Fruit fly (Drosophila melanogaster) whole organism, prepupa: ENCODE results near the gene Tis11.
A peak's percentile ranks its signal among the peaks of the same experiment; 100 is the strongest.

Source experiments
- CG10631 ChIP-seq: fragments of 200-800 bp; sonication (Bioruptor generic); optimal IDR thresholded peaks from 2 replicates; lab custom pipeline; 2016; ENCODE audit warnings: missing biosample characterization, missing genetic modification characterization
- CG10669 ChIP-seq: fragments of 200-800 bp; sonication (Bioruptor generic); optimal IDR thresholded peaks from 3 replicates; lab custom pipeline; 2018; ENCODE audit warnings: missing biosample characterization, mild to moderate bottlenecking, missing genetic modification characterization, moderate library complexity
- CG11902 ChIP-seq: fragments of 200-800 bp; sonication (Bioruptor generic); optimal IDR thresholded peaks from 3 replicates; lab custom pipeline; 2016; ENCODE audit warnings: missing biosample characterization, missing genetic modification characterization
- CG15336 ChIP-seq: fragments of 200-800 bp; sonication (Bioruptor generic); IDR thresholded peaks from 2 replicates; pipeline ENCODE4 v1.3.6; 2022; ENCODE audit warnings: missing biosample characterization, missing genetic modification characterization
- CG1621 ChIP-seq: fragments of 200-800 bp; sonication (Bioruptor generic); optimal IDR thresholded peaks from 3 replicates; lab custom pipeline; 2018; ENCODE audit warnings: missing biosample characterization, mild to moderate bottlenecking, missing genetic modification characterization
- CG16779 ChIP-seq: fragments of 200-800 bp; sonication (Bioruptor generic); optimal IDR thresholded peaks from 3 replicates; lab custom pipeline; 2017; ENCODE audit warnings: missing biosample characterization, mild to moderate bottlenecking, missing genetic modification characterization
- CG3032 ChIP-seq: fragments of 200-800 bp; optimal IDR thresholded peaks from 2 replicates; lab custom pipeline; 2019; ENCODE audit warnings: missing biosample characterization, mild to moderate bottlenecking, missing genetic modification characterization, moderate library complexity
- CG31627 ChIP-seq: fragments of 200-800 bp; sonication (Bioruptor generic); optimal IDR thresholded peaks from 3 replicates; lab custom pipeline; 2016; ENCODE audit warnings: missing biosample characterization, missing genetic modification characterization
- CG32006 ChIP-seq: fragments of 200-800 bp; sonication (Bioruptor generic); optimal IDR thresholded peaks from 3 replicates; lab custom pipeline; 2017; ENCODE audit warnings: missing biosample characterization, mild to moderate bottlenecking, missing genetic modification characterization
- CG34406 ChIP-seq: fragments of 200-800 bp; sonication (Bioruptor generic); optimal IDR thresholded peaks from 3 replicates; lab custom pipeline; 2016; ENCODE audit warnings: missing biosample characterization, missing genetic modification characterization
- CG3919 ChIP-seq: fragments of 200-800 bp; sonication (Bioruptor generic); optimal IDR thresholded peaks from 3 replicates; lab custom pipeline; 2016; ENCODE audit warnings: missing biosample characterization, missing genetic modification characterization
- CG4318 ChIP-seq: fragments of 200-800 bp; sonication (Bioruptor generic); optimal IDR thresholded peaks from 3 replicates; lab custom pipeline; 2017; ENCODE audit warnings: missing biosample characterization, mild to moderate bottlenecking, missing genetic modification characterization
- CG6163 ChIP-seq: fragments of 200-800 bp; sonication (Bioruptor generic); IDR thresholded peaks from 3 replicates; pipeline ENCODE4 v1.3.6; 2022; ENCODE audit warnings: missing biosample characterization, missing genetic modification characterization
- CG6276 ChIP-seq: fragments of 200-800 bp; sonication (Bioruptor generic); optimal IDR thresholded peaks from 2 replicates; lab custom pipeline; 2017; ENCODE audit warnings: missing biosample characterization, mild to moderate bottlenecking, missing genetic modification characterization
- CG6792 ChIP-seq: fragments of 200-800 bp; sonication (Bioruptor generic); optimal IDR thresholded peaks from 3 replicates; lab custom pipeline; 2016; ENCODE audit warnings: missing biosample characterization, missing genetic modification characterization
- CG6808 ChIP-seq: fragments of 200-800 bp; sonication (Bioruptor generic); optimal IDR thresholded peaks from 3 replicates; lab custom pipeline; 2017; ENCODE audit warnings: missing biosample characterization, missing genetic modification characterization, mild to moderate bottlenecking, moderate library complexity, missing genetic modification reagents
- CG6854 ChIP-seq: fragments of 200-800 bp; sonication (Bioruptor generic); optimal IDR thresholded peaks from 2 replicates; lab custom pipeline; 2017; ENCODE audit warnings: missing biosample characterization, mild to moderate bottlenecking, missing genetic modification characterization
- CG7368 ChIP-seq: fragments of 200-800 bp; sonication (Bioruptor generic); optimal IDR thresholded peaks from 3 replicates; lab custom pipeline; 2016; ENCODE audit warnings: missing biosample characterization, missing genetic modification characterization
- CG8119 ChIP-seq: fragments of 200-800 bp; sonication (Bioruptor generic); IDR thresholded peaks from 3 replicates; pipeline ENCODE4 v1.3.6; 2022; ENCODE audit warnings: missing biosample characterization, missing genetic modification characterization
- CG8632 ChIP-seq: fragments of 200-800 bp; sonication (Bioruptor generic); optimal IDR thresholded peaks from 3 replicates; lab custom pipeline; 2016; ENCODE audit warnings: missing biosample characterization, missing genetic modification characterization
- CG9139 ChIP-seq: fragments of 200-800 bp; sonication (Bioruptor generic); optimal IDR thresholded peaks from 3 replicates; lab custom pipeline; 2017; ENCODE audit warnings: missing biosample characterization, mild to moderate bottlenecking, missing genetic modification characterization
- Eip75B ChIP-seq: fragments of 200-800 bp; sonication (Bioruptor generic); optimal IDR thresholded peaks from 3 replicates; lab custom pipeline; 2016; ENCODE audit warnings: missing biosample characterization, missing genetic modification characterization
- Eip78C ChIP-seq: fragments of 200-800 bp; sonication (Bioruptor generic); peaks from one replicate; lab custom pipeline; 2016; ENCODE audit warnings: missing biosample characterization, missing genetic modification characterization
- Ets21C ChIP-seq: fragments of 200-800 bp; sonication (Bioruptor generic); optimal IDR thresholded peaks from 3 replicates; lab custom pipeline; 2016; ENCODE audit warnings: missing biosample characterization, missing genetic modification characterization
- Gug ChIP-seq: fragments of 200-800 bp; sonication (Bioruptor generic); IDR thresholded peaks from 2 replicates; pipeline ENCODE4 v1.3.6; 2022; ENCODE audit warnings: missing biosample characterization, missing genetic modification characterization
- Hr38 ChIP-seq: sonication (Bioruptor generic); optimal IDR thresholded peaks from 2 replicates; lab custom pipeline; 2016; ENCODE audit warnings: missing biosample characterization, missing genetic modification characterization
- Hr4 ChIP-seq: fragments of 200-800 bp; sonication (Bioruptor generic); optimal IDR thresholded peaks from 3 replicates; lab custom pipeline; 2016; ENCODE audit warnings: missing biosample characterization, missing genetic modification characterization
- Lpt ChIP-seq: fragments of 200-800 bp; sonication (Bioruptor generic); optimal IDR thresholded peaks from 3 replicates; lab custom pipeline; 2016; ENCODE audit warnings: missing biosample characterization, missing genetic modification characterization
- Met ChIP-seq: fragments of 200-800 bp; sonication (Bioruptor generic); optimal IDR thresholded peaks from 3 replicates; lab custom pipeline; 2016; ENCODE audit warnings: missing biosample characterization, missing genetic modification characterization
- OdsH ChIP-seq: fragments of 200-800 bp; sonication (Bioruptor generic); optimal IDR thresholded peaks from 3 replicates; lab custom pipeline; 2016; ENCODE audit warnings: missing biosample characterization, missing genetic modification characterization
- Smox ChIP-seq: fragments of 200-800 bp; sonication (Bioruptor generic); optimal IDR thresholded peaks from 3 replicates; lab custom pipeline; 2016; ENCODE audit warnings: missing biosample characterization, missing genetic modification characterization
- Sox14 ChIP-seq: fragments of 200-800 bp; sonication (Bioruptor generic); optimal IDR thresholded peaks from 3 replicates; lab custom pipeline; 2016; ENCODE audit warnings: missing biosample characterization, missing genetic modification characterization
- Sox15 ChIP-seq: fragments of 200-800 bp; sonication (Bioruptor generic); optimal IDR thresholded peaks from 3 replicates; lab custom pipeline; 2016; ENCODE audit warnings: missing biosample characterization, missing genetic modification characterization
- achi ChIP-seq: fragments of 200-800 bp; sonication (Bioruptor generic); optimal IDR thresholded peaks from 3 replicates; lab custom pipeline; 2016; ENCODE audit warnings: missing biosample characterization, missing genetic modification characterization
- acj6 ChIP-seq: fragments of 200-800 bp; sonication (Bioruptor generic); optimal IDR thresholded peaks from 3 replicates; lab custom pipeline; 2016; ENCODE audit warnings: missing biosample characterization, missing genetic modification characterization
- cyc ChIP-seq: fragments of 200-800 bp; sonication (Bioruptor generic); optimal IDR thresholded peaks from 3 replicates; lab custom pipeline; 2016; ENCODE audit warnings: missing biosample characterization, missing genetic modification characterization
- dac ChIP-seq: fragments of 200-800 bp; sonication (Bioruptor generic); optimal IDR thresholded peaks from 2 replicates; lab custom pipeline; 2017; ENCODE audit warnings: missing biosample characterization, mild to moderate bottlenecking, missing genetic modification characterization
- dsx ChIP-seq: fragments of 200-800 bp; optimal IDR thresholded peaks from 3 replicates; lab custom pipeline; 2019; ENCODE audit warnings: missing biosample characterization, mild to moderate bottlenecking, missing genetic modification characterization, moderate library complexity; ENCODE audit not compliant: poor library complexity, severe bottlenecking
- eg ChIP-seq: fragments of 200-800 bp; sonication (Bioruptor generic); IDR thresholded peaks from 3 replicates; pipeline ENCODE4 v1.3.6; 2022; ENCODE audit warnings: missing biosample characterization, missing genetic modification characterization
- esn ChIP-seq: fragments of 200-800 bp; sonication (Bioruptor generic); optimal IDR thresholded peaks from 2 replicates; lab custom pipeline; 2016; ENCODE audit warnings: missing biosample characterization, mild to moderate bottlenecking, missing genetic modification characterization, moderate library complexity
- fd85E ChIP-seq: fragments of 200-800 bp; sonication (Bioruptor generic); optimal IDR thresholded peaks from 3 replicates; lab custom pipeline; 2016; ENCODE audit warnings: missing biosample characterization, missing genetic modification characterization
- lz ChIP-seq: fragments of 200-800 bp; sonication (Bioruptor generic); optimal IDR thresholded peaks from 3 replicates; lab custom pipeline; 2016; ENCODE audit warnings: missing biosample characterization, missing genetic modification characterization
- net ChIP-seq: fragments of 200-800 bp; sonication (Bioruptor generic); optimal IDR thresholded peaks from 3 replicates; lab custom pipeline; 2016; ENCODE audit warnings: missing biosample characterization, missing genetic modification characterization
- pdm3 ChIP-seq: fragments of 200-800 bp; sonication (Bioruptor generic); optimal IDR thresholded peaks from 3 replicates; lab custom pipeline; 2016; ENCODE audit warnings: missing biosample characterization, missing genetic modification characterization
- salr ChIP-seq, 2 experiments: fragments of 200-800 bp; sonication (Bioruptor generic); optimal IDR thresholded peaks; 3 replicates each; lab custom pipeline; 2016 to 2018; ENCODE audit warnings: missing biosample characterization in 2 of 2, missing genetic modification characterization in 2 of 2, mild to moderate bottlenecking in 1 of 2
- spab ChIP-seq: fragments of 200-800 bp; sonication (Bioruptor generic); optimal IDR thresholded peaks from 2 replicates; lab custom pipeline; 2017; ENCODE audit warnings: missing biosample characterization, mild to moderate bottlenecking, missing genetic modification characterization, missing genetic modification reagents
- ss ChIP-seq, 2 experiments: fragments of 200-800 bp; sonication (Bioruptor generic); optimal IDR thresholded peaks; 2 replicates in 1 of 2; 3 replicates in 1 of 2; lab custom pipeline; 2017 to 2018; ENCODE audit warnings: mild to moderate bottlenecking in 2 of 2, missing biosample characterization in 2 of 2, missing genetic modification characterization in 2 of 2, moderate library complexity in 1 of 2
- svp ChIP-seq: fragments of 200-800 bp; sonication (Bioruptor generic); peaks from one replicate; lab custom pipeline; 2016; ENCODE audit warnings: missing biosample characterization, missing genetic modification characterization
- topi ChIP-seq: fragments of 200-800 bp; sonication (Bioruptor generic); optimal IDR thresholded peaks from 3 replicates; lab custom pipeline; 2016; ENCODE audit warnings: missing biosample characterization, missing genetic modification characterization
- vri ChIP-seq: fragments of 200-800 bp; sonication (Bioruptor generic); optimal IDR thresholded peaks from 3 replicates; lab custom pipeline; 2016; ENCODE audit warnings: missing biosample characterization, mild to moderate bottlenecking, missing genetic modification characterization

Gene Tis11

dm6 chrX:12653574-12653973 lies 5.6 kb upstream of the Tis11 start, which contains the start of gene CkIalpha (continued):
- TF ChIP-seq topi (GFP tag; lab: Kevin White, UChicago) (no peak), CG11902 (GFP tag; lab: Kevin White, UChicago) (peak; percentile 29), Smox (GFP tag; lab: Kevin White, UChicago) (no peak), dsx (GFP tag; lab: Kevin White, UChicago) (no peak), CG8632 (GFP tag; lab: Kevin White, UChicago) (no peak), salr (GFP tag; optimal IDR thresholded peaks at IDR 0.05; lab: Kevin White, UChicago) (no peak), achi (GFP tag; lab: Kevin White, UChicago) (peak; percentile 21), Ets21C (GFP tag; lab: Kevin White, UChicago) (peak; percentile 25), Hr38 (GFP tag; lab: Kevin White, UChicago) (no peak)

dm6 chrX:12654288-12654729 lies 4.9 kb upstream of the Tis11 start:
- no peak for TF ChIP-seq cyc (GFP tag; lab: Kevin White, UChicago)
- no peak for TF ChIP-seq Gug
- TF ChIP-seq OdsH (GFP tag; lab: Kevin White, UChicago), result no peak
- TF ChIP-seq eg (GFP tag; lab: Robert Waterston, UW), result 0 out of 3 replicates have a peak, but pooled peaks have one; percentile 13
- TF ChIP-seq CG32006 (GFP tag; lab: Kevin White, UChicago), result peak; percentile 20
- peak; percentile 28 for TF ChIP-seq CG9139 (GFP tag; lab: Kevin White, UChicago)
- TF ChIP-seq CG31627 (GFP tag; lab: Kevin White, UChicago), result no peak
- no peak for TF ChIP-seq dac (GFP tag; lab: Kevin White, UChicago)
- no peak for TF ChIP-seq CG3919 (GFP tag; lab: Kevin White, UChicago)
- no peak for TF ChIP-seq CG7368 (GFP tag; lab: Kevin White, UChicago)
- TF ChIP-seq Eip78C (GFP tag; lab: Kevin White, UChicago), result peak; percentile 61
- TF ChIP-seq vri (GFP tag; lab: Kevin White, UChicago), result peak; percentile 35
- no peak for TF ChIP-seq CG6276 (GFP tag; lab: Kevin White, UChicago)
- peak; percentile 30 for TF ChIP-seq esn (GFP tag; lab: Kevin White, UChicago)
- peak; percentile 15 for TF ChIP-seq achi (GFP tag; lab: Kevin White, UChicago)
- peak; percentile 96 for TF ChIP-seq svp
- peak; percentile 13 for TF ChIP-seq CG3032 (tag; lab: Kevin White, UChicago)
- TF ChIP-seq CG10669 (GFP tag; lab: Kevin White, UChicago), result no peak
- TF ChIP-seq CG10631 (GFP tag; lab: Kevin White, UChicago), result no peak
- peak; percentile 47 for TF ChIP-seq CG6854 (GFP tag; lab: Kevin White, UChicago)
- TF ChIP-seq pdm3 (GFP tag; lab: Kevin White, UChicago), result no peak
- TF ChIP-seq CG6163 (GFP tag; lab: Robert Waterston, UW), result peak; percentile 34; the same call in 1 of the 3 replicates
- peak; percentile 78 for TF ChIP-seq CG1621
- peak; percentile 53 for TF ChIP-seq fd85E (GFP tag; lab: Kevin White, UChicago)
- no peak for TF ChIP-seq Met (GFP tag; lab: Kevin White, UChicago)
- no peak for TF ChIP-seq CG4318 (GFP tag; lab: Kevin White, UChicago)
- TF ChIP-seq Hr38 (GFP tag; lab: Kevin White, UChicago), result no peak
- TF ChIP-seq lz (GFP tag; lab: Kevin White, UChicago), result no peak
- TF ChIP-seq CG8119 (GFP tag; lab: Robert Waterston, UW), result no peak
- no peak for TF ChIP-seq CG8632 (GFP tag; lab: Kevin White, UChicago)
- peak; percentile 56 to 62 for TF ChIP-seq ss (GFP tag; optimal IDR thresholded peaks at IDR 0.05; lab: Kevin White, UChicago)
- peak; percentile 23 for TF ChIP-seq Lpt (GFP tag; lab: Kevin White, UChicago)
- TF ChIP-seq salr (GFP tag; optimal IDR thresholded peaks at IDR 0.05; lab: Kevin White, UChicago), result no peak
- TF ChIP-seq CG34406 (GFP tag; lab: Kevin White, UChicago), result no peak
- TF ChIP-seq CG15336 (GFP tag; lab: Robert Waterston, UW), result no peak
- TF ChIP-seq net (GFP tag; lab: Kevin White, UChicago), result no peak
- TF ChIP-seq spab (GFP tag; lab: Kevin White, UChicago), result no peak
- peak; percentile 31 for TF ChIP-seq dsx (GFP tag; lab: Kevin White, UChicago)
- no peak for TF ChIP-seq CG16779 (tag; lab: Kevin White, UChicago)
- TF ChIP-seq Hr4 (GFP tag; lab: Kevin White, UChicago), result no peak
- peak; percentile 26 for TF ChIP-seq Eip75B
- TF ChIP-seq acj6 (GFP tag; lab: Kevin White, UChicago), result no peak
- no peak for TF ChIP-seq Sox15 (GFP tag; lab: Kevin White, UChicago)
- peak; percentile 70 for TF ChIP-seq Sox14 (GFP tag; lab: Kevin White, UChicago)
- peak; percentile 24 for TF ChIP-seq CG6792
- TF ChIP-seq CG6808, result peak; percentile 25
